Fruit fly (Drosophila melanogaster) whole organism, wandering third instar larva: Measurements from ENCODE around the gene CG11771.

Source experiments
- CrebA ChIP-seq: fragments of 200-800 bp; sonication (Bioruptor generic); optimal IDR thresholded peaks from 2 replicates; lab custom pipeline; 2016; ENCODE audit warnings: missing biosample characterization, mild to moderate bottlenecking, missing genetic modification characterization, borderline replicate concordance
- HLH106 ChIP-seq: fragments of 200-800 bp; optimal IDR thresholded peaks from 3 replicates; lab custom pipeline; 2019; ENCODE audit warnings: missing biosample characterization, mild to moderate bottlenecking, missing genetic modification characterization, moderate library complexity
- Sp1 ChIP-seq: fragments of 200-800 bp; sonication (Bioruptor generic); optimal IDR thresholded peaks from 3 replicates; lab custom pipeline; 2019; ENCODE audit warnings: missing biosample characterization, mild to moderate bottlenecking, missing genetic modification characterization, moderate library complexity
- br ChIP-seq: fragments of 200-800 bp; sonication (Bioruptor generic); optimal IDR thresholded peaks from 2 replicates; lab custom pipeline; 2016; ENCODE audit warnings: missing biosample characterization, missing genetic modification characterization
- dl ChIP-seq, 2 experiments: fragments of 175-275, 200-275 bp in 1 of 2; fragments of 200-275 bp in 1 of 2; sonication (Bioruptor generic); optimal IDR thresholded peaks; lab custom pipeline; 2018; ENCODE audit warnings: mild to moderate bottlenecking in 2 of 2, missing biosample characterization in 2 of 2, missing genetic modification characterization in 2 of 2, moderate library complexity in 2 of 2; ENCODE audit not compliant: partially characterized antibody in 2 of 2, insufficient read depth in 1 of 2
- ey ChIP-seq: fragments of 200-800 bp; sonication (Bioruptor generic); optimal IDR thresholded peaks from 2 replicates; lab custom pipeline; 2016; ENCODE audit warnings: missing biosample characterization, missing genetic modification characterization
- h ChIP-seq: fragments of 200-800 bp; sonication (Bioruptor generic); optimal IDR thresholded peaks from 3 replicates; lab custom pipeline; 2016; ENCODE audit warnings: missing biosample characterization, mild to moderate bottlenecking, missing genetic modification characterization
- jim ChIP-seq: fragments of 175-275, 200-325 bp; sonication (Bioruptor generic); optimal IDR thresholded peaks from 2 replicates; lab custom pipeline; 2016; ENCODE audit warnings: missing biosample characterization, mild to moderate bottlenecking, missing genetic modification characterization
- pan ChIP-seq: fragments of >200 bp; optimal IDR thresholded peaks from 2 replicates; lab custom pipeline; 2017
- psq ChIP-seq: fragments of 200-800 bp; sonication (Bioruptor generic); optimal IDR thresholded peaks from 3 replicates; lab custom pipeline; 2017; ENCODE audit warnings: missing biosample characterization, mild to moderate bottlenecking, missing genetic modification characterization, moderate library complexity
- sage ChIP-seq: fragments of 200-800 bp; sonication (Bioruptor generic); optimal IDR thresholded peaks from 2 replicates; lab custom pipeline; 2016; ENCODE audit warnings: missing biosample characterization, mild to moderate bottlenecking, missing genetic modification characterization
- usp ChIP-seq: fragments of >200 bp; optimal IDR thresholded peaks from 2 replicates; lab custom pipeline; 2017; ENCODE audit warnings: missing biosample characterization, missing genetic modification characterization
- woc ChIP-seq: sonication (Bioruptor generic); optimal IDR thresholded peaks from 2 replicates; lab custom pipeline; 2016; ENCODE audit warnings: missing biosample characterization, mild to moderate bottlenecking, missing genetic modification characterization

DNA sequence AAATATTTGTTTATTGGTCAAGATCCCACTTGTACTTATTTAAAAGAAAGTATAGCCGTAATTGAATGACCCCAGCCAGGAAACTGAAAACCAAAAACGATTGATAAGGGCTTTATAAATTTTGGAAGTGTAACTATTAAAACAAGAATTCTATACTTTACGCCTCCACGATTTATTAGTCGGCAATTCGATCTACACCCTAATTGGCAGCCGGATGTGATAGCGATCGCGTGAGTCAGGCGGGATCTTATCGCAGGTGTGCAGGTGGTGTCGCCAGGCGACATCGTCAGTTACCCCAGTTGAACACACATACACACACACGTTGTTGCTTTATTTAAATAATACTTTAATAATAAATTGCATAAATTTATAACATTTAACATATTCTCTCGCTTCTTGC is 2.7 kb downstream of the CG11771 start:
- no peak for TF ChIP-seq sage (GFP tag; lab: Kevin White, UChicago)
- no peak for TF ChIP-seq woc (GFP tag; lab: Kevin White, UChicago)
- no peak for TF ChIP-seq Sp1
- no peak for TF ChIP-seq HLH106 (tag; lab: Kevin White, UChicago)
- no peak for TF ChIP-seq usp
- TF ChIP-seq br (GFP tag; lab: Kevin White, UChicago), result no peak
- no peak for TF ChIP-seq pan (lab: Kevin White, UChicago)
- TF ChIP-seq jim (GFP tag; lab: Kevin White, UChicago), result no peak
- TF ChIP-seq ey (GFP tag; lab: Kevin White, UChicago), result no peak
- no peak for TF ChIP-seq psq
- TF ChIP-seq h (GFP tag; lab: Kevin White, UChicago), result no peak
- TF ChIP-seq dl (GFP tag; optimal IDR thresholded peaks at IDR 0.05; lab: Kevin White, UChicago; ENCODE audit: insufficient read depth in 1 of 2, partially characterized antibody in 2 of 2), result no peak
- no peak for TF ChIP-seq CrebA (GFP tag; lab: Kevin White, UChicago)
